Worm (Caenorhabditis elegans) whole organism, dauer: ENCODE data around the gene srab-7.

Source experiments
- unc-62 ChIP-seq: sonication (generic microtip); optimal IDR thresholded peaks from 2 replicates; lab custom pipeline; 2017; ENCODE audit warnings: missing biosample characterization, missing genetic modification reagents, missing genetic modification characterization

srab-7 gene

DNA sequence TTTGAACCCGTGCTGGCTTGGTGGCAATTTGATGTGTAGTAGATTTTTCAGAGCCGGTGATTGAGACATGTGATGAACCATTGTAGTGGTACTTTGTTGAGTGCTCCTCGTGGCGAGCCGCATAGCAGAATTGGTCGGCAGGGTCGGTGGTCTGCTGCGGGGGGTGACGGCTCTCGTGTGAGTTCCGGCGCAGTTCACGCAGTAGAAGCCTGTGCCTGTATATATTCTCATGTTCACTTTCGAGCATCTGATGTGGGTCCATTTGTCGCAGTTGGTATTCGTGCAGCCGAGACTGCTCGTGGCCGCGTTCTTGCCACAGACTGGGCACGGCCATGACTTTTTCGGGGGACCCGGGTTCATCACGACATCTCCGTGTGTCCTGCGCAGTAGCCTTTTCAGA is 7.3 kb upstream of the srab-7 start:
- TF ChIP-seq unc-62 (GFP tag; lab: Kevin White, UChicago) = no peak

DNA sequence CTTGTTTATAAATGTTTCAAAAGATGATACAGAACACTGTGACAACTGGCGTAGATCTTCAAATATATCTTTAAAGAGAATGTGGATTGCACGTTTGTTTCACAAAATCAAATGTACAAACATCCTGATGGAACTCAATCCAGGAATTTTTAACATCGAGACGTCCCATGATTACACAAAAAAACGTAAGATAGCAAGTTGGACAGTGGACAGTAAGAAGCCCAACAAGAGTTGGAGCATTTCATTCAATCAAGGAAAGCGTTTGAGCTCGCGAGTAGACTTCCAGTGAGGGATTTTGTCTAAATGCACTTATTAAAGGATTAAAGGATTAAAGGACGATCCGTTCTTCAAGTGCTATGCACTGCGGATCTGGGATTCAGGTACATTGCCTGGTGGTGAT is 4.3 kb upstream of the srab-7 start, which contains the start of gene C36C5.12:
C36C5.12 (minus strand) TSS at position 101 of the 400 bp plus-strand sequence.
- no peak for TF ChIP-seq unc-62 (GFP tag; lab: Kevin White, UChicago)

DNA sequence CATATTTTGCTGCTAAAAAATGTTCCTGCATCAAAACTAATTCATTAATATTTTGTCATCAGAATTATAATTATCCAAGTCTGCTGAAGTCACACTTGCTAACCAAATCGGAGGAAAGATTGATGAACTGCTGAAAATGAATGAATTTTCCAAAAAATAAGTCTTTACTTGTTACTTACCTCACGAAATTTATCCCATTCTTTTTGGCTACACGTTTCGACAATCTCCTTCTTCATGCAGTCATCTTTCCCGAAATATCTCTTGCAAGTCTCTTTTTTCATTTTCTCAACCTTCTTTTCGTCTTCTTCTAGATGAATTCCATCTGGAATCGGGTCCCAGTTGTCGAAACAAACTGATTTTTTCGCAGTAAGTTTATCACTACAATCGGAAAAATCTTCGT is 3.4 kb upstream of the srab-7 start:
- TF ChIP-seq unc-62 (GFP tag; lab: Kevin White, UChicago) = no peak

DNA sequence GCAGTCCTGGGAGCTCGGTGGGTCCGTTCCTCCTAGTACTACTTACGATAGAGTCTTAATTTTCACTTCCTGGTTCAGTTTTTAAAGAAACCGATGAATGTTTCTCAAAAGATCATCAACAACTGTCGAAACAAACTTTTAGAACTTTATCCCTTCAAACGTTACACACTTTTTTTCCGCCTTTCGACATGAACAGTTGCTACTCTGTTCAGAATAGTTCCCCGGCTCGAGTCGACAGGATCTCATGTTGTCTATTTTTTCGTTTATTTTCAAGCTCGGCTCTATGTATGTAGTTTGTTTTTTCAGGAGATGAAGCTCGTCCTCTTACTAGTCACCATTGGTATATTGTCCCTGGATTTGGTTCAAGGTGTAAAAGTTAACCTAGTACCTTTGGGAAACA is 1.8 kb upstream of the srab-7 start, which contains the start of gene exh-1:
exh-1 (plus strand) TSS at position 301 of the 400 bp plus-strand sequence.
- no peak for TF ChIP-seq unc-62 (GFP tag; lab: Kevin White, UChicago)

DNA sequence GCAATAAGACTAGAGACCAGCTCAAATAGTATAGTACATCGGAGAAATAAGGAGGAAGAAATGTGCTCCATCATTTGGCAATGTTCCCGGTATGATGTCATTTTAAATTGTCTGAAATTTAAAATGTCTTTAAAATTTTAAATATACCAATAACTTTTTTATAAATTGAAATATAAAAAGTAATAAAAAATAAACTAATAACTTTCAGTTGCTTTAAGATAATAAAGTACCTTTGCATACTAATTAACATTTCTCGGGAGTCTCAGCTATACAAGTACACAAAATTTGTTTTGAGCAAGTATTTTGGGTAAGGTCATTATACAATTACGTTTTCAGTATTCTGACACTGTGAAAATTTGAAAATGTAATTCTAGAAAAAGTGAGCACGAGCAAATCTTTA is 3.1 kb downstream of the srab-7 start, which contains the start of gene srab-6:
srab-6 (minus strand) TSS at position 101 of the 400 bp plus-strand sequence.
- TF ChIP-seq unc-62 (GFP tag; lab: Kevin White, UChicago) = no peak

DNA sequence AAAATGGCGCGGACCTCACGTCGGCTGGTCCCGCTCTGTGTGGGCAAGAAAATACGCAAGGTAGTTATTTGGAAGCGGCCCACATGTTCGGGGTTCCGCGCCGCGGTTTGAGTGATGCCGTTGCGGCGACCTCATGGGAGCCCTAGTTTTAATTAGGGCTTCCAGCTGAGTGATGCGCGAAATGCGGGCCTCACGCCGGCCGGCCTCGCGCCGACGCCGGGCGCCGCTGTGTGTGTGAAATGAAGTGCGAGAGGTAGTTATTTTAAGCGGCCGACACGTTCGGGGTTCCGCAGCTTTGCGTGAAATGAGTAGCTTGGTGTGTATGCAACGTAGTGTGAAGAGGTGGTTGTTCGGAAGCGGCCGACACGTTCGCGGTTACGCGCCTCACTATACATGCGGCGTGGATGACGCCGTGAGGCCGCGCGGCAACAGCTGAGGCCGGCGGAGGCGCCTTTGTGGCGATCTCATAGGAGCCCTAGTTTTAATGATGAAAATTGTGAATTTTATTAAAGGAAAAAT is 5.0 kb downstream of the srab-7 start:
- no peak for TF ChIP-seq unc-62 (GFP tag; lab: Kevin White, UChicago)

DNA sequence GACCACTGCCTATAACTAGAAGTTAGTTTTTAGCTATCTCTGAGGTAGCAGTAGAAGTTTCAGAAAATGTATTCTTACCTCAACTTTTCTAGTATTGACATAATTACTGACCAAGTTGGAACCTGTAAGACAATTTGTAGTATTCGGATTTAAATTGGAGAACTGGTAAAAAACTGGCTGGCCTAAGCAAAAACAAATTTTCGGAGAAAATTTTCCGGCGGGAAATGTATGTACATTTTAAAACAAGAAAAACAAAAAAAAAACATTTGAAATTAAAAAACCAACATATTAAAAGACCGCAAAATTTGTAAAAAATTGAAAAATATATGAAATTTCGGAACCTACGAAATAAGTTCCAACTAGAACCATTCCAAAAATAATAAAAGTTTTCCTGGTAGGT is 8.0 kb downstream of the srab-7 start, which contains the start of gene srab-11:
srab-11 (minus strand) TSS at position 101 of the 400 bp plus-strand sequence.
- TF ChIP-seq unc-62 (GFP tag; lab: Kevin White, UChicago) = no peak

DNA sequence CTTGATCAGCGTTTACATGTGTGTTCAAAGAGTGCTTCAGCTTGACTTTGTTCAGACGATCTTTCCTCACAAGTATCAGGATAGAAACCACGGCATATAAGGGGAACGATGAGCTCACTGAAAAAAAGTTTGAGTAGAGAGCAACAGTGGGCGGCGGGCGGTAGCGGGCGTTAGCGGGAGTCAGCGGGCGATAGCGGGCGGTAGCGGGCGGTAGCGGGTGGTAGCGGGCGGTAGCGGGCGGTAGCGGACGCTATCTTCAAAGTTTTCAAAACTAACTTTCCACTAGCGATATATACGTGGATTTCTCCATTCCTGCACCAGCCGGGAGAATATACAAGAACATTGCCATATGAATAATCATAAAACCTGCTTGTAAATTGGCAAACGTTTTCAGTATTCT is 9.7 kb downstream of the srab-7 start:
- TF ChIP-seq unc-62 (GFP tag; lab: Kevin White, UChicago) = no peak

DNA sequence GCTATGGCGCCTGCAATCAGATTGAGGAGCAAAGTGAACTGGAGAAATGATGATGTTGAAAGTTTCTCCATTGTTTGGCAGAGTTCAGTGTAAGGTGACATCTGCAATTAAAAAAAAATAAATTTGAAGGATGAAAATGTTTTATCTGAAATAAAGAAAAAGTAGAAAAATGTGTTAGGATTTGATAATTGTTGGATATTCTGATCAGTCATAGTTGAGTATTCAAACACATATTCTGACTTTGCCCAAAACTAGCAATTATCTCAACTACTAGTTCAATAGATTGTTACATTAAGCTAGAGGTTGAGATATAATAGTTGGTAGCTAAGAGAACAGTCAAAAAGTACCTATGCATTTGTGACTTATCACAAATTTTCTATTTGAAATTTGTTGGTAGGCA is 10.5 kb downstream of the srab-7 start, which contains the start of gene srab-10:
srab-10 (minus strand) TSS at position 101 of the 400 bp plus-strand sequence.
- no peak for TF ChIP-seq unc-62 (GFP tag; lab: Kevin White, UChicago)

DNA sequence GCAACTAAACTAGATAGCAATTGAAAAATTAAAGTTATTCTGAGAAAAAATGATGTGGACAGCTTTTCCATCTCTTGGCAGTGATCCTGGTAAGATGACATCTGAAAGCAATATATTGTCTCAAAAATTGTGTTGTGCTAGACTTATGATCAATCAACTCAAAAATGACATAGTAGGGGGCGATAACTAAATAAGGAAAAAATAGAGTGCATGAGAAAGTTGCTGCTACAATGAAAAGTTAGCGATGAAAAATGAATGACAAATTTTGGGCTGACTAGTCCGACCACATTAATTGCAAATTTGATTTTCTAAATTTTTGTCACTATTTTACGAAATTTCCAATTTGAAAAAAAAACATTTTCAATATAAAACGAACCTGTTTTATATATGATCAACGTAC is 13.8 kb downstream of the srab-7 start, which contains the start of gene srab-9:
srab-9 (minus strand) TSS at position 101 of the 400 bp plus-strand sequence.
- no peak for TF ChIP-seq unc-62 (GFP tag; lab: Kevin White, UChicago)

DNA sequence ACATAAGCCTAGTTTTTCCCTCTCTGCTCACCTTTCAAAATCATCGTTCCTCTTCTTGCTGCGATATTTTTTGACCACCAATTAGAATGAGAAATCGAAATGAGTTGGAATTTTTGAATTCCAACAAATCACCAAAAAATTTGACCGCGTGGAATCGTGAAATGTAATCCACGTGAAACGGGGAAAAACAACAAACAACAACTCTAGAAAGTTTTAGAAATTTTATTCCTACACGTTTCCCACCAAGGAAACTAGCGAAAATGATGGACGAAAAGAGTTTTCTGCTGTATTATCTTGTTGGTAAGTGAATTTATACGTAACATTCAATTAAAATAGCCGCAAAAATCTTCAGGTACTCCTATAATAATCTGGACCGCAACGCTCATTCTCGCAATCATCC is 16.5 kb downstream of the srab-7 start, which contains the start of the genes irld-3 and F02C9.1:
irld-3 (minus strand) TSS at position 101 of the 400 bp plus-strand sequence.
F02C9.1 (plus strand) TSS at position 216 of the 400 bp plus-strand sequence.
- no peak for TF ChIP-seq unc-62 (GFP tag; lab: Kevin White, UChicago)

DNA sequence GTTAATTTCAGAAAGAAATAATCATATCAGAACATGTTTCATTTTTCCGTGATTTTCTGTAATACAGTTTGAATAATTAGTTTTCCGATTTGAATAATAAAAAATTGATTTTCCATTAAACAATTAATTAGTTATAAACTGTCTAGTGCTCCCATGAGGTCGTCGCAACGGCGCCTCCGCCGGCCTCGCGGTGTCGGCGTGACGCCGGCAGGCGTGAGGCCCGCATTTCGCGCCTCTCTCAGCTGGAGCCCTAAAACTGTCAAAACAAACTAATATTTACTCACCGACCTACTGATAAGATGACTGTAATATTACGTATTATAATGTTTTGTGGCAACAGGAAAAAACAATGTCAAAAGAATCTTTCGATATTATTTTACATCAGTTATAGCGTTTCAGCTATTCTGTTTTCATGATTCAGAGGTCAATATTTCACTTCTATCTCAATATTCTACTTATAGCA is 21.6 kb downstream of the srab-7 start, which contains the start of gene F02C9.2:
F02C9.2 (plus strand) TSS at position 413 of the 463 bp plus-strand sequence.
- no peak for TF ChIP-seq unc-62 (GFP tag; lab: Kevin White, UChicago)

DNA sequence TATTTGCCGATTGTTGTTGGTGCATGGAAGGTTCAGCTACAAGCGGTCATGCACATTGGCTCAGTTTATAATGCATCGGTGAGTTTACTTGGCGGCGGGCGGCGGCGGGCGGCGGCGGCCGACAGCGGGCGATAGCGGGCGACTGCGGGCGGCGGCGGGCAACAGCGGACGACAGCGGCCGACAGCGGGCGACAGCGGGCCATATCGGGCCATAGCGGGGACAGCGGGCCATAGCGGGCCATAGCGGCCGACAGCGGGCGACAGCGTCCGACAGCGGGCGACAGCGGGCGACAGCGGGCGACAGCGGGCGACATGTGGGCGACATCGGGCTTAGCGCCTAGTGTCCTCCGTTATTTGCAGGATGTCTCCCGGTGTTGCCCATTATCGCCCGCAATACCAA is 22.9 kb downstream of the srab-7 start:
- no peak for TF ChIP-seq unc-62 (GFP tag; lab: Kevin White, UChicago)

DNA sequence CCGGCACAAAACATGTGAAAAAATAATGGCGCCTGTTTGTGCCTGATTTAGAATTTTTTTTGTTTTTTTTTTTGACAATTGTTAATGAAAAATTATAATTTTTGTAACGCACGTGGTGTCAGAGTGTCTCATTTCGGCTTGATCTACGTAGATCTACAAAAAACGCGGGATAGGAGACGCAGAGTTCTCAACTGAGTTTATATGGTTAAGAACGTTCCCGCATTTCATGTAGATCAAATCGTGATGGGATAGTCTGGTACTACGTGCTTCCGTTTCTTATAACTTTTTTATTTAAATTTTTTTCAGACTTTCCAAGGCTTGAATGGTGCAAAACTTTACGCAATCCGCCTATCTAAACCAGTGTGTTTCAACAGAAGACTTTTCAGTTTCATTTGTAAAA is 26.2 kb downstream of the srab-7 start, which contains the start of gene tat-6:
tat-6 (plus strand) TSS at position 301 of the 400 bp plus-strand sequence.
- TF ChIP-seq unc-62 (GFP tag; lab: Kevin White, UChicago) = no peak

DNA sequence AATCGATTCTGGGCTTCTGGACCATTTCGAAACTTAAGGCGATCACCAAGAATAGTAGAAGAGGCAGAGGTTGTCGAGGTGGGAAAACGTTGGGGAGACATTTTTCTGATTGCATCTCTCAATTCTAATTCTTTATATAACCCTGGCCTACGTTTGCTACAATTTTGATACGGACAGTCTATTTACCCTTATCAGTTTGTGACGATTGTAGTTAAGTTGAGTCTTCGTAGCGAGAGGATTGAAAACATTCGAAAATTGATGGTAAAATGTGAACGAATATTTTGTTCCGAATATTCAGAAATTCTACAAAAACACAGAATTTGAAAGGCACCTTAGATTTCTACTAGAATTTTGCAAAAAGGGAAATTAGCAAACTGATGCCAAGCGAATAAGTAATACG is 27.3 kb downstream of the srab-7 start, which contains the start of gene Y73C8C.10:
Y73C8C.10 (minus strand) TSS at position 101 of the 400 bp plus-strand sequence.
- TF ChIP-seq unc-62 (GFP tag; lab: Kevin White, UChicago) = no peak

DNA sequence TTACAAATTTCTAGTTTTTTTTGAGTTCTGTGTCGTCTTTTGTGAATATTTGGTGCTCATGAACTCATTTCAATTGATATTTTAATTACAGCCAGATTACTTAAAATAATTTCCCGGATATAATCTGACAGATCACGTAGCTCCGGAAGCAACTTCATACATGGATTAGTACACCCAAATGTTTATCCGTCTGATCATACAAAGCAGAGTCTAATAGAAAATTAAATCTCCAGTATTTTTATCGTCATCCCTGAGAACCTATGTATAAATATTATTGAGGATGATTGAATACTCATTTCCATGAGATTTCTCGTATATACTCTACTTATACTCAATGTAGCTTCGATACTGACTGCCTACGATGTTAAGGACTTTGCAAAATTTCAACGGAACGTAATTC is 30.1 kb downstream of the srab-7 start, which contains the start of gene Y73C8C.12:
Y73C8C.12 (plus strand) TSS at position 301 of the 400 bp plus-strand sequence.
- TF ChIP-seq unc-62 (GFP tag; lab: Kevin White, UChicago) = no peak
